Fruit fly (Drosophila melanogaster): ENCODE results near the gene knrl.

- TF ChIP-seq psq (optimal IDR thresholded peaks at IDR 0.05): no peak
- no peak for TF ChIP-seq pan (optimal IDR thresholded peaks at IDR 0.05)
- TF ChIP-seq CG8478 (optimal IDR thresholded peaks at IDR 0.05): no peak
Observed at dm6 chr3L:20634459-20634858, 14.0 kb upstream of the knrl start.

Data from whole organism.